Fruit fly (Drosophila melanogaster): ENCODE measurements around the gene Lst8.

Lst8 gene

dm6 chrX:9579918-9580521 lies 25.7 kb downstream of the Lst8 start, which contains the start of gene LPCAT:
TSS of gene LPCAT (minus strand) at chrX:9579987.
- TF ChIP-seq CG33017 (tag; optimal IDR thresholded peaks at IDR 0.05) (peak; percentile 50), Clk (GFP tag; optimal IDR thresholded peaks at IDR 0.05) (peak; percentile 60), kay (GFP tag; ENCODE audit: borderline replicate concordance) (no peak), ovo (GFP tag; optimal IDR thresholded peaks at IDR 0.05) (peak; percentile 51), bab1 (GFP tag; optimal IDR thresholded peaks at IDR 0.05) (peak; percentile 90), CG7101 (tag; optimal IDR thresholded peaks at IDR 0.05) (peak; percentile 80), CG11617 (GFP tag; optimal IDR thresholded peaks at IDR 0.05) (peak; percentile 40), pad (GFP tag; optimal IDR thresholded peaks at IDR 0.05) (peak; percentile 65), toe (GFP tag; optimal IDR thresholded peaks at IDR 0.05) (peak; percentile 81), cnc (optimal IDR thresholded peaks at IDR 0.05) (no peak), Crg-1 (GFP tag; optimal IDR thresholded peaks at IDR 0.05) (peak; percentile 82), CG5204 (GFP tag; optimal IDR thresholded peaks at IDR 0.05) (peak; percentile 66), CG14711 (tag; optimal IDR thresholded peaks at IDR 0.05) (peak; percentile 84), CG12768 (GFP tag; optimal IDR thresholded peaks at IDR 0.05) (peak; percentile 56), Mnt (GFP tag; optimal IDR thresholded peaks at IDR 0.05) (peak; percentile 73), CG1620 (GFP tag; optimal IDR thresholded peaks at IDR 0.05) (peak; percentile 94), Hr96 (GFP tag; optimal IDR thresholded peaks at IDR 0.05) (peak; percentile 87), cic (GFP tag; optimal IDR thresholded peaks at IDR 0.05) (peak; percentile 31), tj (GFP tag; optimal IDR thresholded peaks at IDR 0.05) (no peak), CG7045 (GFP tag; optimal IDR thresholded peaks at IDR 0.05) (peak; percentile 20)

dm6 chrX:9578696-9579509 lies 26.9 kb downstream of the Lst8 start:
- peak; percentile 91 for TF ChIP-seq Mnt (GFP tag; optimal IDR thresholded peaks at IDR 0.05)
- peak; percentile 84 for TF ChIP-seq CG5204 (GFP tag; optimal IDR thresholded peaks at IDR 0.05)
- peak; percentile 92 for TF ChIP-seq CG33017 (tag; optimal IDR thresholded peaks at IDR 0.05)
- peak; percentile 99 for TF ChIP-seq tj (GFP tag; optimal IDR thresholded peaks at IDR 0.05)
- TF ChIP-seq CG11617 (GFP tag; optimal IDR thresholded peaks at IDR 0.05) = peak; percentile 92
- TF ChIP-seq CG7101 (tag; optimal IDR thresholded peaks at IDR 0.05) = peak; percentile 97
- peak; percentile 97 for TF ChIP-seq bab1 (GFP tag; optimal IDR thresholded peaks at IDR 0.05)
- TF ChIP-seq ovo (GFP tag; optimal IDR thresholded peaks at IDR 0.05) = peak; percentile 89
- peak; percentile 91 for TF ChIP-seq CG12768 (GFP tag; optimal IDR thresholded peaks at IDR 0.05)
- TF ChIP-seq cnc (optimal IDR thresholded peaks at IDR 0.05) = no peak
- TF ChIP-seq CG7045 (GFP tag; optimal IDR thresholded peaks at IDR 0.05) = peak; percentile 92
- TF ChIP-seq Hr96 (GFP tag; optimal IDR thresholded peaks at IDR 0.05) = peak; percentile 94
- peak; percentile 94 for TF ChIP-seq CG14711 (tag; optimal IDR thresholded peaks at IDR 0.05)
- TF ChIP-seq Clk (GFP tag; optimal IDR thresholded peaks at IDR 0.05) = peak; percentile 76
- peak; percentile 95 for TF ChIP-seq Crg-1 (GFP tag; optimal IDR thresholded peaks at IDR 0.05)
- TF ChIP-seq CG1620 (GFP tag; optimal IDR thresholded peaks at IDR 0.05) = peak; percentile 97
- TF ChIP-seq cic (GFP tag; optimal IDR thresholded peaks at IDR 0.05) = peak; percentile 75
- TF ChIP-seq pad (GFP tag; optimal IDR thresholded peaks at IDR 0.05) = peak; percentile 97
- peak; percentile 55 for TF ChIP-seq toe (GFP tag; optimal IDR thresholded peaks at IDR 0.05)
- peak; percentile 78 for TF ChIP-seq kay (GFP tag; ENCODE audit: borderline replicate concordance)

DNA sequence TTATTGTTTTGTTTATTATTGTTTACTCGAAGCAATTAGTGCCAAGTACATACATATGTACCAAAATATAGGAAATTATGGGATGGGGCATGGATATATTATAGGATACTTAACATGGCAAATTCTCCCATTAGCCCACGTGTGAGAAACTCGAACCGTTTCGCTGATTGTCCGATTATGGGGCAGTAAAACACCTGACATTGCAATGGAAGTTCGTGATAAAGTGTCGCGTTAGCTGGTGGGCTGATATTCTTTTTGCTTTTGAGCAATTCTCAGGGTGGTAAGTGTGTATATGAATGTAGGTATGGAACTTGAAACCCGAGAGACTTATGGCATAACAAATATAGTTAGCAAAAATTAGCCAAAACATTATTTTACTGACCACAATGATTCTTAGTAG lies 27.8 kb downstream of the Lst8 start:
- TF ChIP-seq bab1 (GFP tag; optimal IDR thresholded peaks at IDR 0.05) (peak; percentile 30), kay (GFP tag; ENCODE audit: borderline replicate concordance) (no peak), CG1620 (GFP tag; optimal IDR thresholded peaks at IDR 0.05) (peak; percentile 2), Mnt (GFP tag; optimal IDR thresholded peaks at IDR 0.05) (peak; percentile 49), CG33017 (tag; optimal IDR thresholded peaks at IDR 0.05) (no peak), Crg-1 (GFP tag; optimal IDR thresholded peaks at IDR 0.05) (no peak), CG7101 (tag; optimal IDR thresholded peaks at IDR 0.05) (peak; percentile 40), CG14711 (tag; optimal IDR thresholded peaks at IDR 0.05) (no peak), tj (GFP tag; optimal IDR thresholded peaks at IDR 0.05) (peak; percentile 98), CG12768 (GFP tag; optimal IDR thresholded peaks at IDR 0.05) (no peak)

DNA sequence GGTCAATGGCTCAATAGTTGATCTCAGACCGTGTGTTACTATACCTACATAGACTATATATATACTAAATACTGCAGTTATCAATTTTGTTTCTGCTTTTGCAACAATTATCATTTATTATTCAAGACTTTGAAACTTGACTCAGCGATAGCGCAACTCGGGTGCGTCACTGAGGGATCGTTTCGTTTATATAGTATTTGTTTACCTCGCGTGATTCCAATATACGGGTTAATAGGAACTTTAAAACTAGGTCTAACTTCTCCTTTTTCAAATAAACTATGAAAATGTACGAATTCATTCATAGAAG lies 28.5 kb downstream of the Lst8 start:
- no peak for TF ChIP-seq bab1 (GFP tag; optimal IDR thresholded peaks at IDR 0.05)
- no peak for TF ChIP-seq pad (GFP tag; optimal IDR thresholded peaks at IDR 0.05)
- TF ChIP-seq CG12768 (GFP tag; optimal IDR thresholded peaks at IDR 0.05) = peak; percentile 18
- no peak for TF ChIP-seq kay (GFP tag; ENCODE audit: borderline replicate concordance)
- TF ChIP-seq Clk (GFP tag; optimal IDR thresholded peaks at IDR 0.05) = no peak
- TF ChIP-seq Crg-1 (GFP tag; optimal IDR thresholded peaks at IDR 0.05) = no peak
- TF ChIP-seq CG11617 (GFP tag; optimal IDR thresholded peaks at IDR 0.05) = no peak
- no peak for TF ChIP-seq toe (GFP tag; optimal IDR thresholded peaks at IDR 0.05)
- no peak for TF ChIP-seq cnc (optimal IDR thresholded peaks at IDR 0.05)
- TF ChIP-seq CG5204 (GFP tag; optimal IDR thresholded peaks at IDR 0.05) = no peak
- no peak for TF ChIP-seq CG7101 (tag; optimal IDR thresholded peaks at IDR 0.05)
- TF ChIP-seq cic (GFP tag; optimal IDR thresholded peaks at IDR 0.05) = peak; percentile 55
- no peak for TF ChIP-seq CG33017 (tag; optimal IDR thresholded peaks at IDR 0.05)
- peak; percentile 13 for TF ChIP-seq tj (GFP tag; optimal IDR thresholded peaks at IDR 0.05)
- no peak for TF ChIP-seq ovo (GFP tag; optimal IDR thresholded peaks at IDR 0.05)
- TF ChIP-seq CG7045 (GFP tag; optimal IDR thresholded peaks at IDR 0.05) = no peak
- no peak for TF ChIP-seq Hr96 (GFP tag; optimal IDR thresholded peaks at IDR 0.05)
- no peak for TF ChIP-seq CG1620 (GFP tag; optimal IDR thresholded peaks at IDR 0.05)
- TF ChIP-seq CG14711 (tag; optimal IDR thresholded peaks at IDR 0.05) = no peak

Measured in whole organism, adult.